Worm (Caenorhabditis elegans) whole organism, midembryonic: Measurements from ENCODE around the gene Y116A8C.43.

Experiments
- cog-1 ChIP-seq: sonication (generic microtip); optimal IDR thresholded peaks from 2 replicates; lab custom pipeline; 2016; ENCODE audit warnings: missing genetic modification characterization, missing compliant biosample characterization
- flt-1 ChIP-seq: fragments of 200-800 bp; sonication (Bioruptor generic); IDR thresholded peaks from 2 replicates; pipeline ENCODE4 v1.3.6; 2022; ENCODE audit warnings: missing genetic modification characterization, missing compliant biosample characterization
- klf-2 ChIP-seq: fragments of 200-800 bp; sonication (Bioruptor generic); conservative IDR thresholded peaks from 2 replicates; pipeline ENCODE4 v1.3.6; 2022; ENCODE audit warnings: missing genetic modification reagents, missing genetic modification characterization, missing compliant biosample characterization
- med-1 ChIP-seq: sonication (generic microtip); optimal IDR thresholded peaks from 2 replicates; lab custom pipeline; 2017; ENCODE audit warnings: missing genetic modification characterization, mild to moderate bottlenecking, missing compliant biosample characterization, antibody characterized with exemption, missing genetic modification reagents; ENCODE audit not compliant: insufficient read depth
- ref-1 ChIP-seq: fragments of 200-800 bp; sonication (Bioruptor generic); conservative IDR thresholded peaks from 2 replicates; pipeline ENCODE4 v1.3.6; 2022; ENCODE audit warnings: missing genetic modification reagents, missing genetic modification characterization, missing compliant biosample characterization
- tab-1 ChIP-seq: fragments of 200-800 bp; sonication (Bioruptor generic); IDR thresholded peaks from 2 replicates; pipeline ENCODE4 v1.3.6; 2022; ENCODE audit warnings: missing genetic modification characterization, missing compliant biosample characterization
- ztf-23 ChIP-seq: fragments of 200-800 bp; sonication (Bioruptor generic); IDR thresholded peaks from 2 replicates; pipeline ENCODE4 v1.3.6; 2022; ENCODE audit warnings: missing genetic modification reagents, missing genetic modification characterization, missing compliant biosample characterization
- ztf-29 ChIP-seq: fragments of 200-800 bp; sonication (Bioruptor generic); IDR thresholded peaks from 2 replicates; pipeline ENCODE4 v1.3.6; 2022; ENCODE audit warnings: missing genetic modification reagents, missing genetic modification characterization, missing compliant biosample characterization

- TF ChIP-seq klf-2 (GFP tag; lab: Robert Waterston, UW) (no peak), ref-1 (GFP tag; lab: Robert Waterston, UW) (no peak), tab-1 (GFP tag; lab: Robert Waterston, UW) (no peak), cog-1 (no peak), med-1 (GFP tag; lab: Kevin White, UChicago) (no peak), flt-1 (GFP tag; lab: Robert Waterston, UW) (no peak), ztf-23 (GFP tag; lab: Robert Waterston, UW) (no peak), ztf-29 (no peak)
These were observed 11.5 kb downstream of the Y116A8C.43 start, which contains the start of gene bca-2 for ce11 chrIV:17100148-17100547.
